Worm (Caenorhabditis elegans) whole organism, L2 larva: ENCODE data around the gene sri-10.

ENCODE experiments used
- ama-1 ChIP-seq: fragments of 150-350 bp; optimal IDR thresholded peaks from 2 replicates; lab custom pipeline; 2018; ENCODE audit warnings: inconsistent platforms
- fos-1 ChIP-seq: fragments of 150-350 bp; optimal IDR thresholded peaks from 2 replicates; lab custom pipeline; 2014; ENCODE audit warnings: missing biosample characterization, missing genetic modification characterization
- nhr-11 ChIP-seq: fragments of 150-350 bp; optimal IDR thresholded peaks from 2 replicates; lab custom pipeline; 2014; ENCODE audit warnings: missing biosample characterization, missing genetic modification characterization
- zag-1 ChIP-seq: fragments of 150-350 bp; optimal IDR thresholded peaks from 2 replicates; lab custom pipeline; 2014; ENCODE audit warnings: missing biosample characterization, missing genetic modification characterization

DNA sequence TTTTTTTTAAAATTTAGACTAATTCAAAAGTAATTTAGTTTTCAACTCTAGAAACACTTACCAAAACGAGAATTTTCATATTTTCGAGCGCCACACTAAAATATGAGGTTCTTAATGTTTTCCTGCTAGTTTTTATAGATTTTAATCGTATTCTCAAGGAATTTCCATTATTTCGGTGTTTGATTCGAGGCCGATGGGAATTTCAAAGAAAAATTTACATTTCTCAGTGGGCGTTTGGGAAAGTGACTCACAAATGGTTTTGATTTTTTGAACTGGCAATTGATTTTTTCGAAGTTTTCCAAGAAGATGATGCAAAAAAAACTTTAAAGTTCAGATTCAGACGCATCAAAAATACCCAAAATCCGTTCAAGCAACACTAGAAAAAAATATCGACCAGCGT, 4.2 kb downstream of the sri-10 start, which contains the start of gene C54E10.11:
- no peak for TF ChIP-seq fos-1 (tag; lab: Kevin White, UChicago)
- no peak for TF ChIP-seq zag-1
- TF ChIP-seq ama-1 (lab: Kevin White, UChicago): no peak
- TF ChIP-seq nhr-11 (tag; lab: Kevin White, UChicago): no peak
